Fruit fly (Drosophila melanogaster) whole organism, pupa: Measurements from ENCODE around the gene CG13041.

Experiments
- CG10348 ChIP-seq: fragments of 200-800 bp; sonication (Bioruptor generic); IDR thresholded peaks from 2 replicates; pipeline ENCODE4 v1.3.6; 2022; ENCODE audit warnings: missing biosample characterization, missing genetic modification characterization
- CG12605 ChIP-seq: fragments of 200-800 bp; sonication (Bioruptor generic); IDR thresholded peaks from 2 replicates; pipeline ENCODE4 v1.3.6; 2022; ENCODE audit warnings: missing biosample characterization, missing genetic modification characterization
- CG13204 ChIP-seq: fragments of 200-800 bp; sonication (Bioruptor generic); optimal IDR thresholded peaks from 2 replicates; lab custom pipeline; 2018; ENCODE audit warnings: missing biosample characterization, mild to moderate bottlenecking, missing genetic modification characterization, moderate library complexity
- CG14655 ChIP-seq: fragments of 200-800 bp; sonication (Bioruptor generic); optimal IDR thresholded peaks from 3 replicates; lab custom pipeline; 2017; ENCODE audit warnings: mild to moderate bottlenecking, missing biosample characterization, missing genetic modification reagents, missing genetic modification characterization
- CG15710 ChIP-seq: fragments of 200-800 bp; sonication (Bioruptor generic); optimal IDR thresholded peaks from 2 replicates; lab custom pipeline; 2018; ENCODE audit warnings: missing biosample characterization, mild to moderate bottlenecking, missing genetic modification characterization, moderate library complexity
- CG17806 ChIP-seq: fragments of 200-800 bp; sonication (Bioruptor generic); optimal IDR thresholded peaks from 2 replicates; lab custom pipeline; 2018; ENCODE audit warnings: missing biosample characterization, mild to moderate bottlenecking, missing genetic modification characterization, moderate library complexity
- CG32121 ChIP-seq: fragments of 200-800 bp; sonication (Bioruptor generic); IDR thresholded peaks from 2 replicates; pipeline ENCODE4 v1.3.6; 2022; ENCODE audit warnings: missing biosample characterization, missing genetic modification characterization
- CG34367 ChIP-seq: fragments of 200-800 bp; sonication (Bioruptor generic); optimal IDR thresholded peaks from 2 replicates; lab custom pipeline; 2018; ENCODE audit warnings: missing biosample characterization, mild to moderate bottlenecking, missing genetic modification characterization
- CG4496 ChIP-seq: fragments of 200-800 bp; sonication (Bioruptor generic); IDR thresholded peaks from 3 replicates; pipeline ENCODE4 v1.3.6; 2022; ENCODE audit warnings: missing biosample characterization, missing genetic modification characterization
- CG8159 ChIP-seq: fragments of 200-800 bp; sonication (Bioruptor generic); optimal IDR thresholded peaks from 3 replicates; lab custom pipeline; 2018; ENCODE audit warnings: missing biosample characterization, mild to moderate bottlenecking, missing genetic modification characterization, moderate library complexity
- CG8301 ChIP-seq: fragments of 200-800 bp; sonication (Bioruptor generic); optimal IDR thresholded peaks from 2 replicates; lab custom pipeline; 2018; ENCODE audit warnings: missing biosample characterization, mild to moderate bottlenecking, missing genetic modification characterization
- CG9948 ChIP-seq: fragments of 200-800 bp; sonication (Bioruptor generic); optimal IDR thresholded peaks from 2 replicates; lab custom pipeline; 2018; ENCODE audit warnings: missing biosample characterization, mild to moderate bottlenecking, missing genetic modification characterization, moderate library complexity
- D1 ChIP-seq: fragments of 200-800 bp; sonication (Bioruptor generic); optimal IDR thresholded peaks from 2 replicates; lab custom pipeline; 2018; ENCODE audit warnings: missing biosample characterization, mild to moderate bottlenecking, missing genetic modification characterization, moderate library complexity
- EcR ChIP-seq: fragments of 200-800 bp; sonication (Bioruptor generic); optimal IDR thresholded peaks from 3 replicates; lab custom pipeline; 2019; ENCODE audit warnings: missing biosample characterization, missing genetic modification characterization, mild to moderate bottlenecking, moderate library complexity, missing genetic modification reagents
- Ets98B ChIP-seq: fragments of 200-800 bp; sonication (Bioruptor generic); IDR thresholded peaks from 2 replicates; pipeline ENCODE4 v1.3.6; 2022; ENCODE audit warnings: missing biosample characterization, missing genetic modification characterization
- Pif1A ChIP-seq: fragments of 200-800 bp; sonication (Bioruptor generic); optimal IDR thresholded peaks from 3 replicates; lab custom pipeline; 2016; ENCODE audit warnings: missing biosample characterization, missing genetic modification characterization
- Pif1B ChIP-seq: fragments of 200-800 bp; sonication (Bioruptor generic); optimal IDR thresholded peaks from 3 replicates; lab custom pipeline; 2016; ENCODE audit warnings: missing biosample characterization, missing genetic modification characterization
- Snoo ChIP-seq: fragments of 200-800 bp; sonication (Bioruptor generic); optimal IDR thresholded peaks from 3 replicates; lab custom pipeline; 2017; ENCODE audit warnings: missing biosample characterization, mild to moderate bottlenecking, missing genetic modification characterization, inconsistent platforms
- fd96Ca ChIP-seq: fragments of 200-800 bp; sonication (Bioruptor generic); IDR thresholded peaks from 3 replicates; pipeline ENCODE4 v1.3.6; 2022; ENCODE audit warnings: missing biosample characterization, missing genetic modification characterization
- gl ChIP-seq: fragments of 200-800 bp; sonication (Bioruptor generic); optimal IDR thresholded peaks from 2 replicates; lab custom pipeline; 2018; ENCODE audit warnings: missing biosample characterization, mild to moderate bottlenecking, missing genetic modification characterization
- rn ChIP-seq: fragments of 200-800 bp; sonication (Bioruptor generic); IDR thresholded peaks from 2 replicates; pipeline ENCODE4 v1.3.6; 2022; ENCODE audit warnings: missing biosample characterization, missing genetic modification characterization

Gene CG13041

DNA sequence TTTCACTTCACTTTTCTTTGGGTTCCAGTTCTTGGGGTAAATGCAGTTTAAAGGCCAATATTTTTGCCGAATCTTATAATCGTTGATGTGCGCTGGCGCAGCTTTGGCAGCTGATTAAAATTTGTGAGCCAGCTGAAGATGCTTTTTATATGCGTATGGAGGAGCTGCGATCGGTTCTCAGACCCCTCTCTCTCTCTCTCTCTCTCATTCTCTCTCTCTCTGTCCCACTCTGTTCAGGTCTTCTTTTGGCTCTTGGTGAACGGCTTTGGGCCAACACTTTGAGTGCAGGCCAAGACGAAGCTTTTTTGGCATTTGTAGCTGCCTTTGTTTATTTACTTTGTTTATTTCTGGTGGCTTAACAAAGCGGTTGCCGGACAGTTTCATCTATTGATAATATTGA lies 31.0 kb downstream of the CG13041 start, which contains the start of gene CG13046:
TSS of gene CG13046 (minus strand) at position 101 of the 400 bp plus-strand sequence.
- TF ChIP-seq CG13204 (GFP tag; lab: Kevin White, UChicago) (no peak), CG34367 (tag; lab: Kevin White, UChicago) (no peak), CG32121 (GFP tag; lab: Robert Waterston, UW) (no peak), CG10348 (no peak), CG12605 (no peak), Snoo (tag; lab: Kevin White, UChicago) (no peak), CG9948 (tag; lab: Kevin White, UChicago) (no peak), EcR (GFP tag; lab: Kevin White, UChicago) (no peak), fd96Ca (GFP tag; lab: Robert Waterston, UW) (no peak), Ets98B (no peak), Pif1B (GFP tag; lab: Kevin White, UChicago) (no peak), CG14655 (GFP tag; lab: Kevin White, UChicago) (no peak), CG4496 (GFP tag; lab: Robert Waterston, UW) (no peak), CG15710 (tag; lab: Kevin White, UChicago) (no peak), CG17806 (no peak)

- no peak for TF ChIP-seq rn (GFP tag; lab: Robert Waterston, UW)
- no peak for TF ChIP-seq CG8301 (tag; lab: Kevin White, UChicago)
- peak; percentile 62 for TF ChIP-seq D1 (tag; lab: Kevin White, UChicago)
- no peak for TF ChIP-seq CG12605
- TF ChIP-seq CG15710 (tag; lab: Kevin White, UChicago), result peak; percentile 86
- no peak for TF ChIP-seq Ets98B
- peak; percentile 33 for TF ChIP-seq CG13204 (GFP tag; lab: Kevin White, UChicago)
- no peak for TF ChIP-seq fd96Ca (GFP tag; lab: Robert Waterston, UW)
- peak; percentile 70 for TF ChIP-seq CG9948 (tag; lab: Kevin White, UChicago)
- TF ChIP-seq EcR (GFP tag; lab: Kevin White, UChicago), result peak; percentile 87
- TF ChIP-seq CG4496 (GFP tag; lab: Robert Waterston, UW), result no peak
- no peak for TF ChIP-seq CG10348
- peak; percentile 67 for TF ChIP-seq CG34367 (tag; lab: Kevin White, UChicago)
- peak; percentile 53 for TF ChIP-seq gl (tag; lab: Kevin White, UChicago)
- peak; percentile 65 for TF ChIP-seq Pif1A (GFP tag; lab: Kevin White, UChicago)
- peak; percentile 27 for TF ChIP-seq CG14655 (GFP tag; lab: Kevin White, UChicago)
- peak; percentile 76 for TF ChIP-seq CG17806
- peak; percentile 56 for TF ChIP-seq Pif1B (GFP tag; lab: Kevin White, UChicago)
- TF ChIP-seq CG8159 (tag; lab: Kevin White, UChicago), result peak; percentile 89
- no peak for TF ChIP-seq CG32121 (GFP tag; lab: Robert Waterston, UW)
- peak; percentile 7 for TF ChIP-seq Snoo (tag; lab: Kevin White, UChicago)
These were observed 33.1 kb downstream of the CG13041 start for dm6 chr3L:16286258-16286657.

DNA sequence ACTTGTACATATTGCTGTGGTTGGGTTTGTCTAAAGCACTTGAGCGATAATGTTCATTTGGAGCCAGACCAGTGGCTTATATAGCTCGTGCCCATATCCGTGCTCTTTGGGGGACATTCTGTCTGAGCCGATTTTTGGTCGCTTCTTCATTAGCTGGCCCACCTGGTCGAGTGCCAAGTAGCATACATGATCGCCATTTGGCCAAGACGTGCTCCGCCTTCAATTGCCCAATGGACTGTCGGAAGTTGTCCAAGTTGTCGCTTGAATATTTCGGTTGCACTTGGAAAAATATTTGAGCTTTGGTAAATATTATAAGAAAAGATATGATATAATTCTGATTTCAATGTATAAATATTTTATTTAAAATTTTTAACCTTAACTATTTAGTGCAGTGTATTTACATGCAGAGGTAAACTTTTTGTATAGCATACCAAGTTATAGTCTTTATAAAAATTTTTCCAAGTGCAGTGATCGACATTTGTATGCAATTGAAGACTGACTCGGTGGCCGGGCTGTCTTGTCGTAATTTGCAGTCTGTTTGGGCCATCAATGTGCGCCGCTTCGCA lies 33.9 kb downstream of the CG13041 start, which contains the start of gene CG13047:
TSS of gene CG13047 (minus strand) at position 51 of the 566 bp plus-strand sequence.
- TF ChIP-seq Pif1A (GFP tag; lab: Kevin White, UChicago), result no peak
- no peak for TF ChIP-seq Snoo (tag; lab: Kevin White, UChicago)
- peak; percentile 52 for TF ChIP-seq CG9948 (tag; lab: Kevin White, UChicago)
- TF ChIP-seq CG32121 (GFP tag; lab: Robert Waterston, UW), result no peak
- no peak for TF ChIP-seq gl (tag; lab: Kevin White, UChicago)
- TF ChIP-seq CG15710 (tag; lab: Kevin White, UChicago), result peak; percentile 29
- no peak for TF ChIP-seq CG8301 (tag; lab: Kevin White, UChicago)
- TF ChIP-seq CG8159 (tag; lab: Kevin White, UChicago), result peak; percentile 55
- no peak for TF ChIP-seq fd96Ca (GFP tag; lab: Robert Waterston, UW)
- no peak for TF ChIP-seq CG10348
- TF ChIP-seq CG34367 (tag; lab: Kevin White, UChicago), result peak; percentile 1
- TF ChIP-seq CG17806, result peak; percentile 33
- no peak for TF ChIP-seq CG12605
- TF ChIP-seq CG14655 (GFP tag; lab: Kevin White, UChicago), result peak; percentile 17
- no peak for TF ChIP-seq D1 (tag; lab: Kevin White, UChicago)
- no peak for TF ChIP-seq Ets98B
- TF ChIP-seq rn (GFP tag; lab: Robert Waterston, UW), result no peak
- no peak for TF ChIP-seq Pif1B (GFP tag; lab: Kevin White, UChicago)
- 0 out of 3 replicates have a peak, but pooled peaks have one; percentile 17 for TF ChIP-seq CG4496 (GFP tag; lab: Robert Waterston, UW)
- no peak for TF ChIP-seq EcR (GFP tag; lab: Kevin White, UChicago)
- TF ChIP-seq CG13204 (GFP tag; lab: Kevin White, UChicago), result no peak

- TF ChIP-seq CG13204 (GFP tag; lab: Kevin White, UChicago) (no peak), Pif1A (GFP tag; lab: Kevin White, UChicago) (no peak), rn (GFP tag; lab: Robert Waterston, UW) (no peak), CG10348 (0 out of 2 replicates have a peak, but pooled peaks have one; percentile 16)
These were observed 35.5 kb downstream of the CG13041 start, which contains the start of gene CG13048 for dm6 chr3L:16283821-16284220. CG13048 (minus strand) TSS chr3L:16283921.

- TF ChIP-seq EcR (GFP tag; lab: Kevin White, UChicago) (no peak), fd96Ca (GFP tag; lab: Robert Waterston, UW) (no peak), D1 (tag; lab: Kevin White, UChicago) (no peak), CG14655 (GFP tag; lab: Kevin White, UChicago) (no peak), CG34367 (tag; lab: Kevin White, UChicago) (no peak), Snoo (tag; lab: Kevin White, UChicago) (no peak), Ets98B (no peak), CG9948 (tag; lab: Kevin White, UChicago) (no peak), CG4496 (GFP tag; lab: Robert Waterston, UW) (no peak), Pif1A (GFP tag; lab: Kevin White, UChicago) (no peak), CG13204 (GFP tag; lab: Kevin White, UChicago) (no peak), CG8159 (tag; lab: Kevin White, UChicago) (no peak), CG12605 (no peak), CG17806 (no peak), Pif1B (GFP tag; lab: Kevin White, UChicago) (no peak), CG32121 (GFP tag; lab: Robert Waterston, UW) (no peak), gl (tag; lab: Kevin White, UChicago) (no peak), CG10348 (no peak)
These were observed 37.3 kb downstream of the CG13041 start, which contains the start of gene CG13049 for dm6 chr3L:16281880-16282556. CG13049 (minus strand) TSS chr3L:16281930.
